Worm (Caenorhabditis elegans) whole organism, young adult: ENCODE data around the gene col-99.

Source experiments
- B0019.2 ChIP-seq: fragments of 200-800 bp; sonication (Bioruptor generic); conservative IDR thresholded peaks from 2 replicates; pipeline ENCODE4 v1.3.6; 2022; ENCODE audit warnings: missing genetic modification reagents, missing genetic modification characterization, missing compliant biosample characterization
- B0035.1 ChIP-seq: sonication (generic microtip); optimal IDR thresholded peaks from 2 replicates; lab custom pipeline; 2016; ENCODE audit warnings: missing genetic modification characterization, mild to moderate bottlenecking, missing compliant biosample characterization, missing genotype, missing genetic modification reagents
- B0261.1 ChIP-seq: sonication (generic microtip); optimal IDR thresholded peaks from 2 replicates; lab custom pipeline; 2016; ENCODE audit warnings: mild to moderate bottlenecking, missing genetic modification characterization, moderate library complexity, missing compliant biosample characterization
- C17E4.6 ChIP-seq: fragments of 200-800 bp; sonication (Bioruptor generic); IDR thresholded peaks from 2 replicates; pipeline ENCODE4 v1.3.6; 2022; ENCODE audit warnings: missing genetic modification reagents, missing genetic modification characterization, missing compliant biosample characterization
- F23B12.7 ChIP-seq: sonication (generic microtip); optimal IDR thresholded peaks from 2 replicates; lab custom pipeline; 2017; ENCODE audit warnings: missing genetic modification characterization, mild to moderate bottlenecking, missing compliant biosample characterization, antibody characterized with exemption, moderate library complexity; ENCODE audit not compliant: insufficient read depth
- F33H1.4 ChIP-seq: fragments of 200-800 bp; sonication (Bioruptor generic); IDR thresholded peaks from 2 replicates; pipeline ENCODE4 v1.3.6; 2022; ENCODE audit warnings: missing genetic modification reagents, missing genetic modification characterization, missing compliant biosample characterization
- F37B4.10 ChIP-seq: fragments of 200-800 bp; sonication (Bioruptor generic); IDR thresholded peaks from 2 replicates; pipeline ENCODE4 v1.3.6; 2022; ENCODE audit warnings: missing genetic modification characterization, missing compliant biosample characterization
- F49E8.2 ChIP-seq: sonication (generic microtip); optimal IDR thresholded peaks from 3 replicates; lab custom pipeline; 2017; ENCODE audit warnings: missing genetic modification characterization, mild to moderate bottlenecking, missing compliant biosample characterization, antibody characterized with exemption, moderate library complexity; ENCODE audit not compliant: insufficient read depth
- F55B11.4 ChIP-seq: sonication (generic microtip); optimal IDR thresholded peaks from 2 replicates; lab custom pipeline; 2016; ENCODE audit warnings: missing compliant biosample characterization, missing genetic modification characterization, borderline replicate concordance; ENCODE audit not compliant: insufficient read depth
- F57C9.4 ChIP-seq: sonication (generic microtip); optimal IDR thresholded peaks from 2 replicates; lab custom pipeline; 2017; ENCODE audit warnings: mild to moderate bottlenecking, missing genetic modification characterization, missing compliant biosample characterization
- Y53F4B.3 ChIP-seq: fragments of 200-800 bp; sonication (Bioruptor generic); IDR thresholded peaks from 2 replicates; pipeline ENCODE4 v1.3.6; 2022; ENCODE audit warnings: missing genetic modification reagents, missing genetic modification characterization, missing compliant biosample characterization
- Y53G8AR.9 ChIP-seq: fragments of 200-800 bp; sonication (Bioruptor generic); conservative IDR thresholded peaks from 2 replicates; pipeline ENCODE4 v1.3.6; 2022; ENCODE audit warnings: missing genetic modification reagents, missing genetic modification characterization, missing compliant biosample characterization
- ama-1 ChIP-seq, 3 experiments: fragments of 150-350 bp in 1 of 3; sonication (generic microtip) in 2 of 3; optimal IDR thresholded peaks; 2 replicates each; lab custom pipeline; 2014 to 2018; ENCODE audit warnings: missing biosample characterization in 2 of 3, missing genetic modification characterization in 2 of 3, missing genetic modification reagents in 2 of 3
- aptf-3 ChIP-seq: fragments of 200-800 bp; sonication (Bioruptor generic); IDR thresholded peaks from 2 replicates; pipeline ENCODE4 v1.3.6; 2022; ENCODE audit warnings: missing genetic modification characterization, missing compliant biosample characterization
- attf-3 ChIP-seq: fragments of 200-800 bp; sonication (Bioruptor generic); conservative IDR thresholded peaks from 2 replicates; pipeline ENCODE4 v1.3.6; 2022; ENCODE audit warnings: missing genetic modification reagents, missing genetic modification characterization, missing compliant biosample characterization
- attf-5 ChIP-seq: fragments of 200-800 bp; sonication (Bioruptor generic); optimal IDR thresholded peaks from 2 replicates; lab custom pipeline; 2018; ENCODE audit warnings: mild to moderate bottlenecking, missing genetic modification characterization, missing compliant biosample characterization
- ccch-3 ChIP-seq: fragments of 200-800 bp; sonication (Bioruptor generic); optimal IDR thresholded peaks from 2 replicates; lab custom pipeline; 2018; ENCODE audit warnings: mild to moderate bottlenecking, missing genetic modification characterization, missing compliant biosample characterization
- cebp-1 ChIP-seq, 2 experiments: fragments of 200-800 bp in 1 of 2; sonication (Bioruptor generic) in 1 of 2; sonication (generic microtip) in 1 of 2; IDR thresholded peaks in 1 of 2; optimal IDR thresholded peaks in 1 of 2; 2 replicates each; pipeline versions ENCODE4 v1.3.6 to Lab custom; 2017 to 2022; ENCODE audit warnings: missing compliant biosample characterization in 2 of 2, missing genetic modification characterization in 2 of 2, mild to moderate bottlenecking in 1 of 2, missing genetic modification reagents in 1 of 2, moderate library complexity in 1 of 2
- cebp-2 ChIP-seq: fragments of 200-800 bp; sonication (Bioruptor generic); IDR thresholded peaks from 2 replicates; pipeline ENCODE4 v1.3.6; 2022; ENCODE audit warnings: missing genetic modification characterization, missing compliant biosample characterization
- ceh-27 ChIP-seq: fragments of 200-800 bp; sonication (Bioruptor generic); optimal IDR thresholded peaks from 2 replicates; lab custom pipeline; 2018; ENCODE audit warnings: mild to moderate bottlenecking, missing genetic modification characterization, moderate library complexity, missing compliant biosample characterization
- ceh-79 ChIP-seq: sonication (generic microtip); optimal IDR thresholded peaks from 2 replicates; lab custom pipeline; 2017; ENCODE audit warnings: mild to moderate bottlenecking, missing genetic modification characterization, missing compliant biosample characterization
- chd-7 ChIP-seq: sonication (generic microtip); optimal IDR thresholded peaks from 2 replicates; lab custom pipeline; 2016; ENCODE audit warnings: mild to moderate bottlenecking, missing genetic modification characterization, moderate library complexity, missing compliant biosample characterization
- dpl-1 ChIP-seq: fragments of 150-350 bp; optimal IDR thresholded peaks from 2 replicates; lab custom pipeline; 2014; ENCODE audit warnings: missing biosample characterization, missing genetic modification reagents, missing genetic modification characterization
- efl-1 ChIP-seq: fragments of 150-350 bp; optimal IDR thresholded peaks from 2 replicates; lab custom pipeline; 2014; ENCODE audit warnings: missing biosample characterization, missing genetic modification reagents, missing genetic modification characterization
- ekl-4 ChIP-seq: fragments of 200-800 bp; sonication (Bioruptor generic); IDR thresholded peaks from 2 replicates; pipeline ENCODE4 v1.3.6; 2022; ENCODE audit warnings: missing genetic modification reagents, missing genetic modification characterization, missing compliant biosample characterization
- ets-4 ChIP-seq: fragments of 200-800 bp; sonication (Bioruptor generic); optimal IDR thresholded peaks from 2 replicates; lab custom pipeline; 2018; ENCODE audit warnings: mild to moderate bottlenecking, missing genetic modification characterization, missing compliant biosample characterization
- fkh-3 ChIP-seq: sonication (generic microtip); optimal IDR thresholded peaks from 2 replicates; lab custom pipeline; 2016; ENCODE audit warnings: mild to moderate bottlenecking, missing genetic modification characterization, missing compliant biosample characterization
- gei-17 ChIP-seq: fragments of 200-800 bp; sonication (Bioruptor generic); optimal IDR thresholded peaks from 2 replicates; lab custom pipeline; 2018; ENCODE audit warnings: mild to moderate bottlenecking, missing genetic modification characterization, missing compliant biosample characterization
- hlh-12 ChIP-seq: sonication (generic microtip); optimal IDR thresholded peaks from 2 replicates; lab custom pipeline; 2016; ENCODE audit warnings: missing genetic modification characterization, missing compliant biosample characterization
- hsf-1 ChIP-seq: fragments of 200-800 bp; sonication (Bioruptor generic); IDR thresholded peaks from 2 replicates; pipeline ENCODE4 v1.3.6; 2022; ENCODE audit warnings: missing genetic modification reagents, missing genetic modification characterization, missing compliant biosample characterization
- lag-1 ChIP-seq: fragments of 200-800 bp; sonication (Bioruptor generic); IDR thresholded peaks from 2 replicates; pipeline ENCODE4 v1.3.6; 2022; ENCODE audit warnings: missing genetic modification reagents, missing genetic modification characterization, missing compliant biosample characterization
- lin-54 ChIP-seq: fragments of 200-800 bp; sonication (Bioruptor generic); optimal IDR thresholded peaks from 2 replicates; lab custom pipeline; 2018; ENCODE audit warnings: mild to moderate bottlenecking, missing genetic modification characterization, missing compliant biosample characterization
- lsl-1 ChIP-seq: fragments of 200-800 bp; sonication (Bioruptor generic); optimal IDR thresholded peaks from 2 replicates; lab custom pipeline; 2018; ENCODE audit warnings: mild to moderate bottlenecking, missing genetic modification characterization, moderate library complexity, missing compliant biosample characterization
- madf-10 ChIP-seq: sonication (generic microtip); optimal IDR thresholded peaks from 2 replicates; lab custom pipeline; 2016; ENCODE audit warnings: mild to moderate bottlenecking, missing genetic modification characterization, missing compliant biosample characterization
- mel-28 ChIP-seq: sonication (generic microtip); optimal IDR thresholded peaks from 2 replicates; lab custom pipeline; 2016; ENCODE audit warnings: borderline replicate concordance, mild to moderate bottlenecking, missing genetic modification characterization, missing compliant biosample characterization
- mes-4 ChIP-seq: sonication (generic microtip); optimal IDR thresholded peaks from 2 replicates; lab custom pipeline; 2016; ENCODE audit warnings: missing genotype, missing genetic modification characterization, missing compliant biosample characterization
- nhr-179 ChIP-seq: sonication (generic microtip); optimal IDR thresholded peaks from 2 replicates; lab custom pipeline; 2016; ENCODE audit warnings: mild to moderate bottlenecking, missing genetic modification characterization, missing compliant biosample characterization
- nhr-80 ChIP-seq: sonication (generic microtip); optimal IDR thresholded peaks from 2 replicates; lab custom pipeline; 2016; ENCODE audit warnings: missing genetic modification characterization, missing compliant biosample characterization
- pbrm-1 ChIP-seq: fragments of 200-800 bp; sonication (Bioruptor generic); IDR thresholded peaks from 2 replicates; pipeline ENCODE4 v1.3.6; 2022; ENCODE audit warnings: missing genetic modification reagents, missing genetic modification characterization, missing compliant biosample characterization
- repo-1 ChIP-seq: sonication (generic microtip); optimal IDR thresholded peaks from 2 replicates; lab custom pipeline; 2017; ENCODE audit warnings: mild to moderate bottlenecking, missing genetic modification characterization, missing compliant biosample characterization
- sdz-38 ChIP-seq: sonication (generic microtip); optimal IDR thresholded peaks from 2 replicates; lab custom pipeline; 2016; ENCODE audit warnings: missing genotype, missing genetic modification characterization, missing compliant biosample characterization
- snpc-3.4 ChIP-seq: sonication (generic microtip); optimal IDR thresholded peaks from 2 replicates; lab custom pipeline; 2017; ENCODE audit warnings: missing genetic modification characterization, mild to moderate bottlenecking, missing compliant biosample characterization, antibody characterized with exemption, moderate library complexity, missing genotype, missing genetic modification reagents
- somi-1 ChIP-seq: fragments of 200-800 bp; sonication (Bioruptor generic); optimal IDR thresholded peaks from 2 replicates; lab custom pipeline; 2018; ENCODE audit warnings: mild to moderate bottlenecking, missing genetic modification characterization, missing compliant biosample characterization
- tlf-1 ChIP-seq: fragments of 200-800 bp; sonication (Bioruptor generic); optimal IDR thresholded peaks from 2 replicates; lab custom pipeline; 2018; ENCODE audit warnings: mild to moderate bottlenecking, missing genetic modification characterization, missing compliant biosample characterization
- zfh-2 ChIP-seq: fragments of 200-800 bp; sonication (Bioruptor generic); conservative IDR thresholded peaks from 2 replicates; pipeline ENCODE4 v1.3.6; 2022; ENCODE audit warnings: missing genetic modification reagents, missing genetic modification characterization, missing compliant biosample characterization
- ztf-18 ChIP-seq: sonication (generic microtip); optimal IDR thresholded peaks from 2 replicates; lab custom pipeline; 2016; ENCODE audit warnings: missing genotype, mild to moderate bottlenecking, missing genetic modification characterization, missing compliant biosample characterization
- ztf-25 ChIP-seq: fragments of 200-800 bp; sonication (Bioruptor generic); IDR thresholded peaks from 2 replicates; pipeline ENCODE4 v1.3.6; 2022; ENCODE audit warnings: missing genetic modification reagents, missing genetic modification characterization, missing compliant biosample characterization

The col-99 gene

ce11 chrIV:130150-130549 lies 17.6 kb downstream of the col-99 start:
- TF ChIP-seq pbrm-1 (no peak), hlh-12 (no peak), mel-28 (tag; lab: Kevin White, UChicago) (no peak), Y53F4B.3 (GFP tag; lab: Robert Waterston, UW) (no peak), ekl-4 (GFP tag; lab: Robert Waterston, UW) (no peak), repo-1 (tag; lab: Kevin White, UChicago) (no peak), cebp-1 (GFP tag; IDR thresholded peaks at IDR 0.05; lab: Robert Waterston, UW) (0 out of 2 replicates have a peak, but pooled peaks have one; percentile 16), cebp-1 (tag; optimal IDR thresholded peaks at IDR 0.05; lab: Kevin White, UChicago) (no peak)

DNA sequence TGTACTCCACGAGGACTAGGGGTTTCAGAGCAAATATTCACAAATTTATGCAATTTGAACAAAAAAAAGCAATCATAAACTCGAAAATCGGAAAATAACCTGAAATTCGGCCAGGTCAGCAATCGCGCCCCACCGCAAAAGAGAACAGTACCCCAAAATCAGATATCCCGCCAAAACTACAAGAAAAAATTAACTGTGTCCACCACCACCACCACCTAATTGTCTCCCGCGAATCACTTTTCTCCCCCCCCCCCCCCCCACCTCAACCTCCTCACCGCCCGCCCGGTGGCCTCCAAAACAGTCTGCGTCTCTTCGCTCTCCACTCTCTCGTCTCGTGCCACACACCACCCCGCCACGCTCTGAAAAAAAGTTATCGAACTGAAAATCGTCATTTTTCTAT lies 19.2 kb downstream of the col-99 start:
- TF ChIP-seq tlf-1 (GFP tag; lab: Kevin White, UChicago) (no peak), B0019.2 (no peak), Y53G8AR.9 (GFP tag; lab: Robert Waterston, UW) (no peak), ccch-3 (GFP tag; lab: Kevin White, UChicago) (no peak), dpl-1 (no peak), ceh-27 (GFP tag; lab: Kevin White, UChicago) (no peak), attf-5 (peak; percentile 23), B0261.1 (tag; lab: Kevin White, UChicago) (no peak), C17E4.6 (GFP tag; lab: Robert Waterston, UW) (no peak), F37B4.10 (no peak), F57C9.4 (no peak), attf-3 (GFP tag; lab: Robert Waterston, UW) (no peak), sdz-38 (tag; lab: Kevin White, UChicago) (no peak), ceh-79 (no peak), Y53F4B.3 (GFP tag; lab: Robert Waterston, UW) (no peak), mes-4 (tag; lab: Kevin White, UChicago) (no peak), lsl-1 (GFP tag; lab: Kevin White, UChicago) (peak; percentile 41), ztf-18 (tag; lab: Kevin White, UChicago) (no peak), gei-17 (GFP tag; lab: Kevin White, UChicago) (no peak), F49E8.2 (tag; lab: Kevin White, UChicago) (no peak), nhr-179 (tag; lab: Kevin White, UChicago) (no peak), fkh-3 (tag; lab: Kevin White, UChicago) (no peak), lin-54 (no peak), aptf-3 (GFP tag; lab: Robert Waterston, UW) (no peak), snpc-3.4 (no peak), nhr-80 (tag; lab: Kevin White, UChicago) (no peak), hsf-1 (GFP tag; lab: Robert Waterston, UW) (0 out of 2 replicates have a peak, but pooled peaks have one; percentile 27), lag-1 (GFP tag; lab: Robert Waterston, UW) (no peak), madf-10 (tag; lab: Kevin White, UChicago) (no peak), ztf-25 (GFP tag; lab: Robert Waterston, UW) (no peak), F23B12.7 (tag; lab: Kevin White, UChicago) (no peak), efl-1 (GFP tag; lab: Kevin White, UChicago) (peak; percentile 28), cebp-2 (GFP tag; lab: Robert Waterston, UW) (no peak), B0035.1 (tag; lab: Kevin White, UChicago) (no peak), ets-4 (no peak), chd-7 (tag; lab: Kevin White, UChicago) (no peak), somi-1 (GFP tag; lab: Kevin White, UChicago) (no peak), F55B11.4 (tag; lab: Kevin White, UChicago) (no peak), repo-1 (tag; lab: Kevin White, UChicago) (no peak), zfh-2 (GFP tag; lab: Robert Waterston, UW) (peak; percentile 95), F33H1.4 (GFP tag; lab: Robert Waterston, UW) (no peak), ama-1 (optimal IDR thresholded peaks at IDR 0.05; lab: Kevin White, UChicago) (no peak), ama-1 (GFP tag; optimal IDR thresholded peaks at IDR 0.05; lab: Kevin White, UChicago) (no peak)
